Fruit fly (Drosophila melanogaster): Measurements from ENCODE around the gene CG31245.

- TF ChIP-seq fkh (GFP tag; optimal IDR thresholded peaks at IDR 0.05) (no peak), CG6808 (GFP tag; optimal IDR thresholded peaks at IDR 0.05) (no peak)
These were observed 12.9 kb upstream of the CG31245 start, which contains the start of gene CG18493 for dm6 chr3R:19389919-19390318.

Measured in whole organism, prepupa.